Worm (Caenorhabditis elegans) whole organism, L1 larva: Measurements from ENCODE around the gene F13C5.5.

Source experiments
- lin-14 ChIP-seq: fragments of 200-800 bp; sonication (Bioruptor generic); optimal IDR thresholded peaks from 2 replicates; lab custom pipeline; 2018; ENCODE audit warnings: mild to moderate bottlenecking, missing genetic modification characterization, moderate library complexity, missing compliant biosample characterization
- mdl-1 ChIP-seq, 2 experiments: fragments of 150-350 bp; optimal IDR thresholded peaks; 2 replicates each; lab custom pipeline; 2014 to 2017; ENCODE audit warnings: missing biosample characterization in 2 of 2, missing genetic modification characterization in 2 of 2, inconsistent platforms in 1 of 2
- nhr-47 ChIP-seq: sonication (generic microtip); optimal IDR thresholded peaks from 2 replicates; lab custom pipeline; 2016; ENCODE audit warnings: mild to moderate bottlenecking, missing genetic modification characterization, moderate library complexity, missing compliant biosample characterization
- nhr-71 ChIP-seq: sonication (generic microtip); optimal IDR thresholded peaks from 2 replicates; lab custom pipeline; 2016; ENCODE audit warnings: mild to moderate bottlenecking, missing genetic modification characterization, moderate library complexity, missing compliant biosample characterization
- unc-62 ChIP-seq: fragments of 150-350 bp; optimal IDR thresholded peaks from 2 replicates; lab custom pipeline; 2014; ENCODE audit warnings: missing biosample characterization, missing genetic modification reagents, missing genetic modification characterization
- zag-1 ChIP-seq: fragments of 150-350 bp; optimal IDR thresholded peaks from 2 replicates; lab custom pipeline; 2014; ENCODE audit warnings: missing biosample characterization, missing genetic modification characterization

- no peak for TF ChIP-seq zag-1 (tag; lab: Kevin White, UChicago)
- TF ChIP-seq unc-62 (GFP tag; lab: Kevin White, UChicago), result no peak
- TF ChIP-seq nhr-47 (tag; lab: Kevin White, UChicago), result no peak
- TF ChIP-seq mdl-1 (tag; optimal IDR thresholded peaks at IDR 0.05; lab: Kevin White, UChicago), result no peak
- TF ChIP-seq nhr-71 (tag; lab: Kevin White, UChicago), result no peak
- no peak for TF ChIP-seq lin-14
Observed at ce11 chrX:608392-608791, at the start of gene F13C5.5.
